Worm (Caenorhabditis elegans): ENCODE data around the gene ceh-89.

Gene ceh-89

ce11 chrX:14169569-14170031 lies 27.9 kb downstream of the ceh-89 start, which contains the start of gene sym-4 (continued):
- TF ChIP-seq peb-1 (tag; optimal IDR thresholded peaks at IDR 0.05) (peak; percentile 12), unc-55 (GFP tag; optimal IDR thresholded peaks at IDR 0.05) (peak; percentile 96), sma-3 (GFP tag; optimal IDR thresholded peaks at IDR 0.05) (peak; percentile 96), nhr-25 (tag; optimal IDR thresholded peaks at IDR 0.05) (peak; percentile 91), Y55F3AM.14 (GFP tag; optimal IDR thresholded peaks at IDR 0.05) (peak; percentile 5), nhr-6 (tag; optimal IDR thresholded peaks at IDR 0.05) (peak; percentile 76), nhr-12 (tag; optimal IDR thresholded peaks at IDR 0.05) (no peak), mdl-1 (tag; optimal IDR thresholded peaks at IDR 0.05) (peak; percentile 55 to 88), aly-2 (tag; optimal IDR thresholded peaks at IDR 0.05) (no peak), nhr-11 (tag; optimal IDR thresholded peaks at IDR 0.05) (peak; percentile 51), F13H6.1 (tag; optimal IDR thresholded peaks at IDR 0.05) (peak; percentile 90), dmd-4 (tag; optimal IDR thresholded peaks at IDR 0.05) (no peak), sem-4 (tag; optimal IDR thresholded peaks at IDR 0.05) (peak; percentile 87), lin-13 (GFP tag; optimal IDR thresholded peaks at IDR 0.05) (peak; percentile 92), nhr-21 (tag; optimal IDR thresholded peaks at IDR 0.05) (peak; percentile 94)

ce11 chrX:14173850-14174249 lies 32.1 kb downstream of the ceh-89 start, which contains the start of gene idhb-1:
idhb-1 (minus strand) TSS chrX:14174063.
- TF ChIP-seq zag-1 (tag; optimal IDR thresholded peaks at IDR 0.05) (peak; percentile 31), nhr-237 (tag; optimal IDR thresholded peaks at IDR 0.05) (no peak), sem-4 (tag; optimal IDR thresholded peaks at IDR 0.05) (peak; percentile 39), lin-13 (GFP tag; optimal IDR thresholded peaks at IDR 0.05) (peak; percentile 71), mbf-1 (tag; optimal IDR thresholded peaks at IDR 0.05) (no peak), lin-39 (tag; optimal IDR thresholded peaks at IDR 0.05) (no peak), dmd-4 (tag; optimal IDR thresholded peaks at IDR 0.05) (no peak), ztf-11 (tag; optimal IDR thresholded peaks at IDR 0.05) (no peak), fos-1 (tag; optimal IDR thresholded peaks at IDR 0.05) (peak; percentile 59), ztf-1 (GFP tag; conservative IDR thresholded peaks at IDR 0.05) (no peak), nhr-11 (tag; optimal IDR thresholded peaks at IDR 0.05) (no peak), R02D3.7 (tag; optimal IDR thresholded peaks at IDR 0.05) (no peak), mab-5 (tag; optimal IDR thresholded peaks at IDR 0.05) (peak; percentile 80), gmeb-1 (tag; optimal IDR thresholded peaks at IDR 0.05) (peak; percentile 74), Y55F3AM.14 (GFP tag; optimal IDR thresholded peaks at IDR 0.05) (no peak), elt-1 (tag; optimal IDR thresholded peaks at IDR 0.05) (no peak), lsy-2 (tag; optimal IDR thresholded peaks at IDR 0.05) (peak; percentile 67 to 78), nhr-12 (tag; optimal IDR thresholded peaks at IDR 0.05) (no peak), ztf-4 (tag; optimal IDR thresholded peaks at IDR 0.05) (peak; percentile 19), nhr-129 (tag; optimal IDR thresholded peaks at IDR 0.05) (peak; percentile 78), unc-62 (GFP tag; optimal IDR thresholded peaks at IDR 0.05) (no peak), ZK546.5 (tag; optimal IDR thresholded peaks at IDR 0.05) (no peak), sma-9 (GFP tag; optimal IDR thresholded peaks at IDR 0.05) (peak; percentile 74), sma-9 (tag; optimal IDR thresholded peaks at IDR 0.05) (no peak), blmp-1 (tag; optimal IDR thresholded peaks at IDR 0.05; ENCODE audit: insufficient read depth) (no peak), nhr-6 (tag; optimal IDR thresholded peaks at IDR 0.05) (peak; percentile 43), ceh-82 (tag; optimal IDR thresholded peaks at IDR 0.05) (no peak), nhr-77 (tag; optimal IDR thresholded peaks at IDR 0.05) (no peak), egl-27 (tag; optimal IDR thresholded peaks at IDR 0.05) (peak; percentile 32), nhr-25 (tag; optimal IDR thresholded peaks at IDR 0.05) (peak; percentile 76), peb-1 (tag; optimal IDR thresholded peaks at IDR 0.05) (no peak), nhr-10 (tag; optimal IDR thresholded peaks at IDR 0.05) (no peak), ama-1 (optimal IDR thresholded peaks at IDR 0.05) (no peak), lin-11 (tag; optimal IDR thresholded peaks at IDR 0.05) (peak; percentile 53), snpc-4 (tag; optimal IDR thresholded peaks at IDR 0.05) (peak; percentile 23), unc-55 (GFP tag; optimal IDR thresholded peaks at IDR 0.05) (peak; percentile 67), skn-1 (tag; optimal IDR thresholded peaks at IDR 0.05) (no peak), C34F6.9 (tag; optimal IDR thresholded peaks at IDR 0.05) (peak; percentile 62), ceh-16 (tag; optimal IDR thresholded peaks at IDR 0.05) (no peak), F13H6.1 (tag; optimal IDR thresholded peaks at IDR 0.05) (peak; percentile 79), aly-2 (tag; optimal IDR thresholded peaks at IDR 0.05) (no peak), elt-3 (tag; optimal IDR thresholded peaks at IDR 0.05) (no peak), mdl-1 (tag; optimal IDR thresholded peaks at IDR 0.05) (peak in 1 of 2 experiments; percentile 22), sma-3 (GFP tag; optimal IDR thresholded peaks at IDR 0.05) (peak; percentile 62), nhr-21 (tag; optimal IDR thresholded peaks at IDR 0.05) (peak; percentile 55), unc-39 (tag; optimal IDR thresholded peaks at IDR 0.05) (no peak), nhr-23 (tag; optimal IDR thresholded peaks at IDR 0.05) (no peak), crh-2 (tag; optimal IDR thresholded peaks at IDR 0.05) (peak; percentile 73), alr-1 (tag; optimal IDR thresholded peaks at IDR 0.05) (no peak)

Data from whole organism, L2 larva.